Fruit fly (Drosophila melanogaster) whole organism, pupa: ENCODE results near the gene CG9331.

Experiments
- CG10348 ChIP-seq: fragments of 200-800 bp; sonication (Bioruptor generic); IDR thresholded peaks from 2 replicates; pipeline ENCODE4 v1.3.6; 2022; ENCODE audit warnings: missing biosample characterization, missing genetic modification characterization
- CG12605 ChIP-seq: fragments of 200-800 bp; sonication (Bioruptor generic); IDR thresholded peaks from 2 replicates; pipeline ENCODE4 v1.3.6; 2022; ENCODE audit warnings: missing biosample characterization, missing genetic modification characterization
- CG13204 ChIP-seq: fragments of 200-800 bp; sonication (Bioruptor generic); optimal IDR thresholded peaks from 2 replicates; lab custom pipeline; 2018; ENCODE audit warnings: missing biosample characterization, mild to moderate bottlenecking, missing genetic modification characterization, moderate library complexity
- CG14655 ChIP-seq: fragments of 200-800 bp; sonication (Bioruptor generic); optimal IDR thresholded peaks from 3 replicates; lab custom pipeline; 2017; ENCODE audit warnings: mild to moderate bottlenecking, missing biosample characterization, missing genetic modification reagents, missing genetic modification characterization
- CG15710 ChIP-seq: fragments of 200-800 bp; sonication (Bioruptor generic); optimal IDR thresholded peaks from 2 replicates; lab custom pipeline; 2018; ENCODE audit warnings: missing biosample characterization, mild to moderate bottlenecking, missing genetic modification characterization, moderate library complexity
- CG17806 ChIP-seq: fragments of 200-800 bp; sonication (Bioruptor generic); optimal IDR thresholded peaks from 2 replicates; lab custom pipeline; 2018; ENCODE audit warnings: missing biosample characterization, mild to moderate bottlenecking, missing genetic modification characterization, moderate library complexity
- CG32121 ChIP-seq: fragments of 200-800 bp; sonication (Bioruptor generic); IDR thresholded peaks from 2 replicates; pipeline ENCODE4 v1.3.6; 2022; ENCODE audit warnings: missing biosample characterization, missing genetic modification characterization
- CG34367 ChIP-seq: fragments of 200-800 bp; sonication (Bioruptor generic); optimal IDR thresholded peaks from 2 replicates; lab custom pipeline; 2018; ENCODE audit warnings: missing biosample characterization, mild to moderate bottlenecking, missing genetic modification characterization
- CG4496 ChIP-seq: fragments of 200-800 bp; sonication (Bioruptor generic); IDR thresholded peaks from 3 replicates; pipeline ENCODE4 v1.3.6; 2022; ENCODE audit warnings: missing biosample characterization, missing genetic modification characterization
- CG8159 ChIP-seq: fragments of 200-800 bp; sonication (Bioruptor generic); optimal IDR thresholded peaks from 3 replicates; lab custom pipeline; 2018; ENCODE audit warnings: missing biosample characterization, mild to moderate bottlenecking, missing genetic modification characterization, moderate library complexity
- CG8301 ChIP-seq: fragments of 200-800 bp; sonication (Bioruptor generic); optimal IDR thresholded peaks from 2 replicates; lab custom pipeline; 2018; ENCODE audit warnings: missing biosample characterization, mild to moderate bottlenecking, missing genetic modification characterization
- CG9948 ChIP-seq: fragments of 200-800 bp; sonication (Bioruptor generic); optimal IDR thresholded peaks from 2 replicates; lab custom pipeline; 2018; ENCODE audit warnings: missing biosample characterization, mild to moderate bottlenecking, missing genetic modification characterization, moderate library complexity
- D1 ChIP-seq: fragments of 200-800 bp; sonication (Bioruptor generic); optimal IDR thresholded peaks from 2 replicates; lab custom pipeline; 2018; ENCODE audit warnings: missing biosample characterization, mild to moderate bottlenecking, missing genetic modification characterization, moderate library complexity
- EcR ChIP-seq: fragments of 200-800 bp; sonication (Bioruptor generic); optimal IDR thresholded peaks from 3 replicates; lab custom pipeline; 2019; ENCODE audit warnings: missing biosample characterization, missing genetic modification characterization, mild to moderate bottlenecking, moderate library complexity, missing genetic modification reagents
- Ets98B ChIP-seq: fragments of 200-800 bp; sonication (Bioruptor generic); IDR thresholded peaks from 2 replicates; pipeline ENCODE4 v1.3.6; 2022; ENCODE audit warnings: missing biosample characterization, missing genetic modification characterization
- Pif1A ChIP-seq: fragments of 200-800 bp; sonication (Bioruptor generic); optimal IDR thresholded peaks from 3 replicates; lab custom pipeline; 2016; ENCODE audit warnings: missing biosample characterization, missing genetic modification characterization
- Pif1B ChIP-seq: fragments of 200-800 bp; sonication (Bioruptor generic); optimal IDR thresholded peaks from 3 replicates; lab custom pipeline; 2016; ENCODE audit warnings: missing biosample characterization, missing genetic modification characterization
- Snoo ChIP-seq: fragments of 200-800 bp; sonication (Bioruptor generic); optimal IDR thresholded peaks from 3 replicates; lab custom pipeline; 2017; ENCODE audit warnings: missing biosample characterization, mild to moderate bottlenecking, missing genetic modification characterization, inconsistent platforms
- fd96Ca ChIP-seq: fragments of 200-800 bp; sonication (Bioruptor generic); IDR thresholded peaks from 3 replicates; pipeline ENCODE4 v1.3.6; 2022; ENCODE audit warnings: missing biosample characterization, missing genetic modification characterization
- gl ChIP-seq: fragments of 200-800 bp; sonication (Bioruptor generic); optimal IDR thresholded peaks from 2 replicates; lab custom pipeline; 2018; ENCODE audit warnings: missing biosample characterization, mild to moderate bottlenecking, missing genetic modification characterization
- rn ChIP-seq: fragments of 200-800 bp; sonication (Bioruptor generic); IDR thresholded peaks from 2 replicates; pipeline ENCODE4 v1.3.6; 2022; ENCODE audit warnings: missing biosample characterization, missing genetic modification characterization

CG9331 gene

DNA sequence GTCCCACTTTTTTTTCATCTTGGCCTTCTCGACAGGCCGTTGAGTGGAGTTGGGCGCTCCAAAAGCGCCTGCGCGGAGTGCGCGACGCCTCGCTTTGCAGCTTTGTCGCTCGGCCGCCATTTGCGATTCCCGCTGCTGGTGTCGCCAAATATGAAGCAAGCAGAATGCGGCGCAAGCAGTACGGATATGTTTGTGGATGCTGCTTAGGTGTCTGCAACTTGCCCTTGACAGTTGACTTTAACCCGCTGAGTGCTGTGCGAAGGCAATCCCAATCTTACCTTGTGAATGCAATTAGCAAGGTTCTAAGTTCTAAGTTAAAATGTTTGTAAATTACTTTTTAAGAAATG is 630 bp upstream of the CG9331 start:
- TF ChIP-seq CG32121 (GFP tag; lab: Robert Waterston, UW) (peak; percentile 65), CG4496 (GFP tag; lab: Robert Waterston, UW) (no peak), CG34367 (tag; lab: Kevin White, UChicago) (no peak), Ets98B (GFP tag; lab: Robert Waterston, UW) (peak; percentile 63), fd96Ca (peak; percentile 81; the same call in 2 of the 3 replicates), CG8159 (tag; lab: Kevin White, UChicago) (peak; percentile 12), CG13204 (GFP tag; lab: Kevin White, UChicago) (peak; percentile 5), CG9948 (tag; lab: Kevin White, UChicago) (no peak), CG12605 (no peak), CG15710 (tag; lab: Kevin White, UChicago) (peak; percentile 31), CG10348 (GFP tag; lab: Robert Waterston, UW) (0 out of 2 replicates have a peak, but pooled peaks have one; percentile 14)
- TF ChIP-seq, all 21 proteins: peak for 7

DNA sequence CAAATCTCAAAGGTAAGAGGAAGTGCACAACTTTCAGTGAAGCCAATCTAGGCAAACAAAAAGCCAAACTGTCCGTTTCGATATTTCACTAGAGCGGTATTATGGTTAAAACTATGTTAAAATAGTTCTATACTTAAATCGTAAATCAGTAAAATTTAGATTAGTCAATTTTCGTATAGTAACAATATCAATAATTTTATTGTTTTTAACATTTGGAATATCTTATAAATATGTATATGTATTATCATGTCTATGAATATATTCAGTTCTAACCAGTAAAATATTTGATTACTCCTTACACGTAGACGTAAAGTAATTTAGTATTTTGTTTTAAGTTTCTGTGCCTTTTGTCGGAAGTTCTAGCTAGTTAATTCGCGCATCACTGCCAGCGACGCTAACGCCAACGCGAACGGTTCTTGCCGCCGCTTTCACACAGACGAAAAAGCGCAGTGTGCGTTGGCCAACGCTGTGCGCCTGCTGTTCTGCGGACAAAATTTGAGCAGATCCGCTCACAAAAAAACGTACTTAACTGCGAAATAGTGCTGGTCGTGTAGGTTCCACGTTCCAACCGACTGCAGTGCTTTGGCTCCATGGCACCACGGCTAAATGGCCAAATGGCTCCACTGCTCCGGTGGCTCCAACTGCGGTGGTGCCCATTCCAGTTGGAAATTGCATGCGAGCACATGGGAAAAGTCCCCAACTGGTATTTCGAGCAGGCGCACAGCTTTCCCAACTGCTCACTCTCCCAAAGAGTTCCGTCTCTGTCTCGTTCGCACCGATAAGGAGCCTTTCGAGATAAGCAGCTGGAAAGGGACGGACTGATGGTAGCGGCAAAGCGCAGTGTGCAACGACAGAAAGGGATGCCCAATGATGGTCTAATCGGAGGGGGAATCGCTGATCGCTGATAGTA is 823 bp downstream of the CG9331 start:
- TF ChIP-seq CG4496 (GFP tag; lab: Robert Waterston, UW) (0 out of 3 replicates have a peak, but pooled peaks have one; percentile 65), CG10348 (GFP tag; lab: Robert Waterston, UW) (no peak), CG15710 (tag; lab: Kevin White, UChicago) (no peak), fd96Ca (peak; percentile 11; the same call in 2 of the 3 replicates), Ets98B (GFP tag; lab: Robert Waterston, UW) (peak; percentile 69; the same call in 1 of the 2 replicates), CG9948 (tag; lab: Kevin White, UChicago) (peak; percentile 30), D1 (no peak), CG34367 (tag; lab: Kevin White, UChicago) (no peak), CG12605 (0 out of 2 replicates have a peak, but pooled peaks have one; percentile 15), CG8159 (tag; lab: Kevin White, UChicago) (peak; percentile 26), rn (GFP tag; lab: Robert Waterston, UW) (no peak), CG32121 (GFP tag; lab: Robert Waterston, UW) (peak; percentile 82), gl (tag; lab: Kevin White, UChicago) (peak; percentile 60), CG14655 (GFP tag; lab: Kevin White, UChicago) (peak; percentile 45), Pif1A (GFP tag; lab: Kevin White, UChicago) (peak; percentile 8), Snoo (peak; percentile 28), CG8301 (tag; lab: Kevin White, UChicago) (no peak), Pif1B (GFP tag; lab: Kevin White, UChicago) (peak; percentile 30), CG13204 (GFP tag; lab: Kevin White, UChicago) (peak; percentile 94), CG17806 (tag; lab: Kevin White, UChicago) (no peak), EcR (GFP tag; lab: Kevin White, UChicago) (peak; percentile 72)

DNA sequence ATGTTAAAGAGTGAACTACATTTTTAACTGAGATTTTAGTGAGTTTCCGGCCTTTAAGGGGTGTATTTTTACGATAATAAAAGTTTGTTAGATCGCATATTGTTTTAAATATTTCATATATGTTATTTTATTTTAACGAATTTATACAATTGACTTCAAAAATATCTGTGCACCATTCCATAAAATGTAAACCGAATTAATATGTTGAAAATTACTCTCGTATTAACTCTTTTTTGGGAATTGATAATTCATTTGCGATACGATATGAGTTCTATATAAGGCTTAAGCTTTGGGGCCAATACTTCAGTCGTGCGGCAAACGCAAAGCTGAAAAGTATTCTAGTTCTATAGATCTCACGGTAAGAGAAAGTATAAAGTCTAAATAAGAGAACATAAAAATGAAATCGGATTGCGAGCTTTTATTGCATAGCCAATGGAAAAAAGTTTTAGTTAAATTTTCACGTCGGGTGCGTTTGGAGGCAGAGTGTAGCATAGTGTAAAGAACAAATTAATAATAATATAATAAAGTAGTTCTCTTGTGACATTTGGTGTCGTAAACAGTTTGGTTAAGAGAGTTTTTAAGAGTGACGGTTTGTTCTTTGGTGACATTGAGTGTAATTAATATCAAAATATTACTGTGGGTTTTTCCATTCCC is 1.6 kb downstream of the CG9331 start:
- TF ChIP-seq CG32121 (GFP tag; lab: Robert Waterston, UW) (peak; percentile 10; the same call in 1 of the 2 replicates), CG4496 (GFP tag; lab: Robert Waterston, UW) (no peak), CG13204 (GFP tag; lab: Kevin White, UChicago) (no peak)

DNA sequence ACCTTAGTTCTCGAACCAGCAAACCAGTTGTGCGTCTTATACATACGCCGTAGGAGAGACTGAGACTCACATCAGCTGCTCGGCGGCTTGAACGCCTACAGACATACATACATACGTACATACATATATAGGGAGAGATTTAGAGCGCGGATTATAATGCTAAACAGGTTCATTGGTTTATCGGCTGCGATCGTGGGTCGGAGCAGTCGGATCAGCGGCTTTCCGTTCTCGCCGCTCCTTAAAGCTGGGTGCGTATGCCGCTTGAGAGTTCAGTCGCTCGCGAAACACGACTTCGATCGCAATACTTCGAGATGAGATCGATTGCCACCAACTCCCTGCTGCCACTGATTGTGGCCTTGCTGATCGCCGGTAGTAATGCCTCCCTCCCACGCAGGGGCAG is 2.6 kb downstream of the CG9331 start:
- TF ChIP-seq CG8159 (tag; lab: Kevin White, UChicago) (no peak), EcR (GFP tag; lab: Kevin White, UChicago) (peak; percentile 89), gl (tag; lab: Kevin White, UChicago) (peak; percentile 16), CG13204 (GFP tag; lab: Kevin White, UChicago) (peak; percentile 89), CG14655 (GFP tag; lab: Kevin White, UChicago) (no peak), CG12605 (peak; percentile 57; the same call in 1 of the 2 replicates)

DNA sequence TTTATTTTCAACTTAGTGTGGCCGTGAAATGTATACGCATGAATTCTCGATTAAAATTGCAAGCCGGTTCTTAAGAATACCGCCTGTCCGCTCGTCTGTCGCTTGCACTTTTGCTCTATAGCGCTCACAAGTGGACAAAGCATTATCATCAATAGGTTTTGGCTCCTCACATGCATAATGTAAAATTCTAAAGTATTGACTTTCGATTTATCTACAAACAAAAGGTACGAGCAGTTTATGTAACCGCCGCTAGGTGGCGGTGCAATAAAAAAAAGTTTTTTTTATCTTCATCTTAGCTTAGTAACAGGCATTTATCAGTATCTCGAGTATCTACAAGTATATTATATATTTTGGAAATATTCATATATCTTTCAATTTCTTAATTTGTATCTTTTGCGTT is 3.6 kb downstream of the CG9331 start:
- TF ChIP-seq Pif1A (GFP tag; lab: Kevin White, UChicago) (no peak), fd96Ca (no peak), EcR (GFP tag; lab: Kevin White, UChicago) (no peak), Pif1B (GFP tag; lab: Kevin White, UChicago) (no peak), CG17806 (tag; lab: Kevin White, UChicago) (no peak), CG10348 (GFP tag; lab: Robert Waterston, UW) (no peak), rn (GFP tag; lab: Robert Waterston, UW) (no peak), CG15710 (tag; lab: Kevin White, UChicago) (no peak), CG4496 (GFP tag; lab: Robert Waterston, UW) (no peak), Snoo (no peak), D1 (no peak), CG9948 (tag; lab: Kevin White, UChicago) (no peak), CG12605 (no peak), CG8159 (tag; lab: Kevin White, UChicago) (no peak), CG13204 (GFP tag; lab: Kevin White, UChicago) (no peak), Ets98B (GFP tag; lab: Robert Waterston, UW) (no peak), CG8301 (tag; lab: Kevin White, UChicago) (no peak), CG14655 (GFP tag; lab: Kevin White, UChicago) (no peak)
